Fruit fly (Drosophila melanogaster): Measurements from ENCODE around the gene Tps1.

The Tps1 gene

DNA sequence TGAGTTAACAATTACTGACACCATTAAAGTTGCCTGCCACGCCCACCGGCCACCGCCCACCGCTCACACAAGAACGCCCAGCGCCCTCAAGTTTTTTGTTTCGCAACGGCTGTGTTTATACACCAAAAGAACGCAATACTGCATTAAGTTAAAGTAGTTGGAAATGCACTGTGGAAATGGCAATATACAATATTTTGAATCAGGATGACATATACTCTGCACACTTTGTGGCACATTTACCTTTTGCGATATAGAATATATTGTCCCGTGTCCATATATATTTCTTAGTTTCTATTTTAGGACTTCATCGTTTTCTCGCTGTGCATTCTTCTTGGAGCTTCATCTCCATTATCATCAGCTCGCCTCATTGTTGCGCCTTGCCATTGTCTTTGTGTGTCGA, 28.0 kb downstream of the Tps1 start:
- no peak for TF ChIP-seq Myc (optimal IDR thresholded peaks at IDR 0.05)
- no peak for TF ChIP-seq ttk (optimal IDR thresholded peaks at IDR 0.05)
- TF ChIP-seq Sin3A (optimal IDR thresholded peaks at IDR 0.05) = no peak
- TF ChIP-seq psq (optimal IDR thresholded peaks at IDR 0.05) = no peak
- TF ChIP-seq insv (optimal IDR thresholded peaks at IDR 0.05) = no peak
- no peak for TF ChIP-seq h (optimal IDR thresholded peaks at IDR 0.05)

DNA sequence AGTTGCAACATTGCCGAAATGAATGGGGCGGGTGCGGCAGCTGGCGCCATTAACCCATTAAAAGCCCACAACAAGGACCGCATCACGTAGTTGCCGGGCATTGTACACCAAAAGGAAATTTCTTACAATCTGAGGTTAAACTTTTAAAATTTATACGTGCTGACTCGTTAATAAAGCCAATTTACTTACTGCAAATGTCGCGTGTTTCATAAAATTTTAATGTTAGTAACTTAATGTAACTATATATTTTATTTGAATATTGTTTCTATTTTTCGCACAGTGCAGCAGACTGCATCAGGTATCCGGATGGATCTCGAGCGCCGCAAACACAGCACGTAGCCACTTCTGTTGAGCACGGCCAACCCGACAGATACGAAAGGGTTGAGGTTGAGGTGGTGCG, 28.8 kb downstream of the Tps1 start:
- no peak for TF ChIP-seq Myc (optimal IDR thresholded peaks at IDR 0.05)
- TF ChIP-seq Sin3A (optimal IDR thresholded peaks at IDR 0.05) = no peak
- no peak for TF ChIP-seq psq (optimal IDR thresholded peaks at IDR 0.05)

DNA sequence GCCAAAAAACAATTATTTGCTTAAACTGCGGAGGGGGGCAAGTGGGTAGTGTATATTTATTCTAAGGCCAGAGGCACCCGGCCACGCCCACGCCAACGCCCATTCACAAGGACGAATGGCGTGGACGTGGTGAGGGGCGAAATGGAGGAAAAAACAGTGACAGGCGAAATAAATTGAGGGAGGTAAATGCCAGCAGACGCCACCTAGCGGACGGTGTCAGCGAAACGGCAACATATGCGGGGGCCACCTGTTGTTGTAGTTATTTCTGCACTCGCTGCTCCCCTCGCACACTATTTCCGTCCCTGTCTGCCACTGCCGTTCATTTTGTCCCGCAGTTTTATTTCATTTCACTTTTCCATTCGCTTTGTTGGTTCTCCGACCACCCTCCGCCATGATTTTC, 29.9 kb downstream of the Tps1 start:
- TF ChIP-seq psq (optimal IDR thresholded peaks at IDR 0.05) (no peak), Sin3A (optimal IDR thresholded peaks at IDR 0.05) (no peak), ttk (optimal IDR thresholded peaks at IDR 0.05) (no peak), insv (optimal IDR thresholded peaks at IDR 0.05) (no peak), h (optimal IDR thresholded peaks at IDR 0.05) (no peak), Myc (optimal IDR thresholded peaks at IDR 0.05) (no peak)

DNA sequence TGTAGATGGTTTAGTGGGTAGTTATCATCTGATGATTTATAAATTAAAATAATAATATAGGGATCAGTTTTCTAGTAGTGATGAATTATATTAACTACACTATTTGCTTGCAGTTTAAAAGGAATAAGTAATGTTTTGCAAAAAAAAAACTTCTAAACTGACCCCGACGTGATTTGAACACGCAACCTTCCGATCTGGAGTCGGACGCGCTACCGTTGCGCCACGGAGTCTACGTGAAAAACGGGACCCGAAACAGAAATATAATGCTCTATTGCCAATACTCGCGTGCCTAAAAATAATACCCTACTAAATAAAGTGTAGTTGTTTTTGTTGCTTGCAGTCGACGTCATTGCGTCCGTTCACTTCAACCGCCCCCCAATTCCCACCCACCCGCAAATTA, 30.7 kb downstream of the Tps1 start:
- TF ChIP-seq Myc (optimal IDR thresholded peaks at IDR 0.05) (no peak), insv (optimal IDR thresholded peaks at IDR 0.05) (no peak), h (optimal IDR thresholded peaks at IDR 0.05) (no peak), Sin3A (optimal IDR thresholded peaks at IDR 0.05) (no peak), ttk (optimal IDR thresholded peaks at IDR 0.05) (no peak), psq (optimal IDR thresholded peaks at IDR 0.05) (no peak)

DNA sequence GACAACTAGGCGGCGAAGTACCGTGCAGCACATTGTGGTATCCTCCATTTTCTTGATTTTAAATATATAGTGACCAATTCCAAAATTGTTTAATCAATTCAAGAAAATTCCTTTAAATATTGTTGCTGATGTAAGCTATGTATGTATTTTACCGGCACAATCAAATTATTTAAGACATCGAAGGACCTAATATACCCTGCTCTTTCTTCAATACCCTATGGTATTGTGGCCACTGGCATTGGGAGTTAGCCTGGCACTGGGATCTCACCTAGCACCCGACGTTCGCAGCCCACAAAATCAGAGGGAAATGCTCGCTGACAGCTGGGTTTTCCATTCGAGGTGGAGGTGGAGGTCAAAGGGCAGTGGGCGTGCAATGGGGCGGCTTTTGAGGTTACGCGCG, 34.0 kb downstream of the Tps1 start:
- no peak for TF ChIP-seq Sin3A (optimal IDR thresholded peaks at IDR 0.05)
- no peak for TF ChIP-seq psq (optimal IDR thresholded peaks at IDR 0.05)
- TF ChIP-seq insv (optimal IDR thresholded peaks at IDR 0.05) = no peak
- TF ChIP-seq Myc (optimal IDR thresholded peaks at IDR 0.05) = no peak
- TF ChIP-seq ttk (optimal IDR thresholded peaks at IDR 0.05) = no peak
- no peak for TF ChIP-seq h (optimal IDR thresholded peaks at IDR 0.05)

DNA sequence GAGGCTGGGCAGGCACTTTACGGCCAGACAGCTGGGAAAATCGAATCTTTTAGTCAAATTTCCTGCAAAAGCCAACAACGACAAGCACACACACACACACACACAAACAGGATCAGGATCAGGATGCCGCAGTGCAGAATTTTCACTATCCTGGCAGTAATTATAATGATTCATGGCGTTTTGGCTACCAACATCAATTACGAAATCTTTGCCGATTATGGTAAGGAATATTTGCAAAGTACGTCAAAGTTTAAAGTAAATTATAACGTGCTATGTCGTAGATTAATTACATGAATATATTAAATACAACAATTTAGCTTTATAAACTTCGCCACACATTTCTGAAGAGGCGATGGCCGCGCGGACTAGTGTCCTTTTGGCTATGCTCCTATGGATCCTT, 45.5 kb downstream of the Tps1 start, which contains the start of the genes CG34177 and CG34178:
CG34177 (plus strand) TSS at position 301 of the 400 bp plus-strand sequence.
CG34178 (plus strand) TSS at position 301 of the 400 bp plus-strand sequence.
- TF ChIP-seq insv (optimal IDR thresholded peaks at IDR 0.05) = no peak
- no peak for TF ChIP-seq ttk (optimal IDR thresholded peaks at IDR 0.05)
- no peak for TF ChIP-seq h (optimal IDR thresholded peaks at IDR 0.05)
- TF ChIP-seq Myc (optimal IDR thresholded peaks at IDR 0.05) = no peak
- TF ChIP-seq Sin3A (optimal IDR thresholded peaks at IDR 0.05) = no peak
- TF ChIP-seq psq (optimal IDR thresholded peaks at IDR 0.05) = no peak

DNA sequence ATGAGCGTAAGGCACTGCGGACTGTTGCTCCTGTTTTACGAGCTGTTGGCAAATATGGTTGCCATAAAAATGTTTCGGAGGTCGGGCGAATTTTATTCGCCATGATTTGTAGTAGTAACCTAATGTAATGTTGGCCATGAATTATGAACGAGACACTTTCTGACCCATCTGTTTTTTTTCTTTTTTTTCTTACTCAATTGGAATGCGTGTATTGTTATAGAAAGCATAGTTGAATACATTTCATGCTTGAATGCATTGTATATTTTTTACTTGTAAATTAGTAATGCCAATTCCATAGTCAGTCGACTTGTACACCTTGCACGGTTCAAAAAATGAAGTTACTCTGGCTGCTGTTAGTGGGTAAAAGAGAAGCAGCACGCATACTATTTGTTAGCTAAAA, 49.4 kb downstream of the Tps1 start, which contains the start of gene CG43056:
CG43056 (plus strand) TSS at position 301 of the 400 bp plus-strand sequence.
- TF ChIP-seq Myc (optimal IDR thresholded peaks at IDR 0.05) = no peak
- TF ChIP-seq h (optimal IDR thresholded peaks at IDR 0.05) = no peak
- TF ChIP-seq insv (optimal IDR thresholded peaks at IDR 0.05) = no peak
- TF ChIP-seq psq (optimal IDR thresholded peaks at IDR 0.05) = no peak
- no peak for TF ChIP-seq Sin3A (optimal IDR thresholded peaks at IDR 0.05)
- no peak for TF ChIP-seq ttk (optimal IDR thresholded peaks at IDR 0.05)

DNA sequence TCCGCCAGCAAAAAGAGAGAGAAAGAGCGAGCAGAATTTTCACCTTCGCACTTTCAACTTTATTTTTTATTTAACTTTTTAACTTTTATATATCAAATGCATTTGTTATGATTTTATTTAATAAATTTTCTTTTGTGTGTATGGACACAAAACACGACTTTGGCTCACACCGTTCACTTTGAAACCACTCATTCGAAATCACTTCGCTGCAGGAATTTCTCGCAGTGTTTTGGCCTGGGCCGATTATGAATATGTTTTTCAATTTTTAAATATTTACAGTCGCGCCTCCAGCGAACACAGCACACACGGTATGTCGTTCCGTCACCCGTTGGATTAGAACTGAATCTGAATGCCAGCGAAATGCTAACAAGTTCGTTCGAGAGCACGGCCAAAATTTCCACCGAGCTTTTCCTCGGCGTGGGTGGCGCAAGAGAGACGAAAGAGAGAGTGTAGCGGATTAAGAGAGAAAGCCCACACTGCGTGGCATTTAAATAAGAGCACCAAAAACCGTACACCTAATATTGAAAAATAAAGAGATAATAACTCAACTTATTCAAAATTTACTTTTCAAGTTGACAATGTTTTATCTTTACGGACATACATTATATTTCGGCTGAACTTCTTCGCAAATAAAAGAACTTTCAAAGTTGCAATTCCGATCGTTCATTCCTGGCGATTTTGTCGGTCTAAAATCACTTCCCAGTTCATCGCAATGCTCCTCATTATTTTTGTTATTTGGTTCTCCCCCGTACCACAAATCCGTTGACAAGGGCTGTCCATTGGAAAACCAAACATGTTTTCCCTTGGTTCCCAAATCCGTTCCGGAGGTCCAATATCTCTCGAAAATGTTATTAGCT, 53.0 kb downstream of the Tps1 start, which contains the start of gene CG15431:
CG15431 (minus strand) TSS at position 402 of the 857 bp plus-strand sequence.
- TF ChIP-seq insv (optimal IDR thresholded peaks at IDR 0.05) (no peak), psq (optimal IDR thresholded peaks at IDR 0.05) (no peak), ttk (optimal IDR thresholded peaks at IDR 0.05) (no peak), Myc (optimal IDR thresholded peaks at IDR 0.05) (no peak), Sin3A (optimal IDR thresholded peaks at IDR 0.05) (no peak), h (optimal IDR thresholded peaks at IDR 0.05) (no peak)

DNA sequence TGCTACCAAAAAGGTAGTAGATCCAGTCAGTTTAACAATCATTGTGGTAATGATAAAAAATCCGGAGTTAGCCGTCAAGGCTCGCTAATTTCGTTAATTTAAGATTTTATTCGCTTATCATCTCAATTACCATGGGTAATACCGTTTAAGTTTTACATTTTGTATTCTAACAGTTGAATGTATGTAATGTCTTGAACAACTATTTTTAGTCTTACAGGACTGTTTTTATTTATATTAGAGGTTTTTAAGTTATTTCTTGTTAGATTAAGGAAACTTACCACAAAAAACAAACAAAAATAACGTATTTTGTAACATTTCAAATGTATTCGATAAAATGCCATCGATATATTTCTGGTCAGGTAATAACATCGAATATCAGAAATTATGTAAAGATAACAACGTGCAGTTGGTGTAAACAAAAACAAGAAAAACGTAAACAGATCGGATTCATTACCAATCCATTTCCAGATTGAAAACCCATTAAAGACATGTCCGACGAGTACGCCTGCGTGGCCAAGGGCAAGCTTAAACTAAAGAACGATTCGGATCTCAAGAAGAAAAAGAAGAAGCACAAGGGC, 54.0 kb downstream of the Tps1 start, which contains the start of the genes Sfp24F and CG15432:
Sfp24F (minus strand) TSS at position 51 of the 578 bp plus-strand sequence.
CG15432 (plus strand) TSS at position 311 of the 578 bp plus-strand sequence.
- TF ChIP-seq h (optimal IDR thresholded peaks at IDR 0.05) = no peak
- no peak for TF ChIP-seq ttk (optimal IDR thresholded peaks at IDR 0.05)
- no peak for TF ChIP-seq insv (optimal IDR thresholded peaks at IDR 0.05)
- TF ChIP-seq psq (optimal IDR thresholded peaks at IDR 0.05) = no peak
- no peak for TF ChIP-seq Myc (optimal IDR thresholded peaks at IDR 0.05)
- no peak for TF ChIP-seq Sin3A (optimal IDR thresholded peaks at IDR 0.05)

All from Kc167 (cell line).